Fruit fly (Drosophila melanogaster) whole organism, adult: ENCODE data around the gene Cys.

Source experiments
- CG11617 ChIP-seq: fragments of 200-800 bp; sonication (Bioruptor generic); optimal IDR thresholded peaks from 2 replicates; lab custom pipeline; 2017; ENCODE audit warnings: mild to moderate bottlenecking, missing biosample characterization, missing genetic modification reagents, missing genetic modification characterization
- CG14711 ChIP-seq: fragments of 200-800 bp; sonication (Bioruptor generic); optimal IDR thresholded peaks from 2 replicates; lab custom pipeline; 2018; ENCODE audit warnings: missing biosample characterization, mild to moderate bottlenecking, missing genetic modification characterization, moderate library complexity
- CG33017 ChIP-seq: fragments of 200-800 bp; sonication (Bioruptor generic); optimal IDR thresholded peaks from 2 replicates; lab custom pipeline; 2018; ENCODE audit warnings: missing biosample characterization, mild to moderate bottlenecking, missing genetic modification characterization, moderate library complexity
- CG7045 ChIP-seq: fragments of 200-800 bp; sonication (Bioruptor generic); optimal IDR thresholded peaks from 2 replicates; lab custom pipeline; 2017; ENCODE audit warnings: missing biosample characterization, mild to moderate bottlenecking, missing genetic modification characterization
- Crg-1 ChIP-seq: fragments of 200-800 bp; sonication (Bioruptor generic); optimal IDR thresholded peaks from 2 replicates; lab custom pipeline; 2016; ENCODE audit warnings: missing biosample characterization, missing genetic modification characterization
- Hr96 ChIP-seq: fragments of 200-800 bp; sonication (Bioruptor generic); optimal IDR thresholded peaks from 2 replicates; lab custom pipeline; 2016; ENCODE audit warnings: missing biosample characterization, missing genetic modification characterization
- Mnt ChIP-seq: fragments of 200-800 bp; sonication (Bioruptor generic); optimal IDR thresholded peaks from 2 replicates; lab custom pipeline; 2016; ENCODE audit warnings: missing biosample characterization, mild to moderate bottlenecking, missing genetic modification characterization
- cic ChIP-seq: fragments of 200-800 bp; sonication (Bioruptor generic); optimal IDR thresholded peaks from 2 replicates; lab custom pipeline; 2017; ENCODE audit warnings: missing biosample characterization, mild to moderate bottlenecking, missing genetic modification characterization, moderate library complexity
- cnc ChIP-seq, 2 experiments: fragments of >200 bp; optimal IDR thresholded peaks; 2 replicates each; lab custom pipeline; 2017
- toe ChIP-seq: fragments of 200-800 bp; sonication (Bioruptor generic); optimal IDR thresholded peaks from 2 replicates; lab custom pipeline; 2016; ENCODE audit warnings: missing biosample characterization, missing genetic modification characterization

- TF ChIP-seq Crg-1 (GFP tag; lab: Kevin White, UChicago) = no peak
- TF ChIP-seq CG33017 (tag; lab: Kevin White, UChicago) = no peak
- no peak for TF ChIP-seq Hr96 (GFP tag; lab: Kevin White, UChicago)
- TF ChIP-seq Mnt (GFP tag; lab: Kevin White, UChicago) = no peak
- TF ChIP-seq toe (GFP tag; lab: Kevin White, UChicago) = no peak
- no peak for TF ChIP-seq CG14711 (tag; lab: Kevin White, UChicago)
- TF ChIP-seq cnc (optimal IDR thresholded peaks at IDR 0.05; lab: Kevin White, UChicago) = no peak
- no peak for TF ChIP-seq cic (GFP tag; lab: Kevin White, UChicago)
- no peak for TF ChIP-seq CG7045 (GFP tag; lab: Kevin White, UChicago)
- TF ChIP-seq CG11617 (GFP tag; lab: Kevin White, UChicago) = no peak
Measured at dm6 chr3R:14548752-14549151, 20.7 kb downstream of the Cys start.
